Worm (Caenorhabditis elegans): ENCODE measurements around the gene ins-8.

ins-8 gene

ce11 chrIV:9672434-9672833 is 8.3 kb downstream of the ins-8 start (continued):
- TF ChIP-seq lin-15B (tag; optimal IDR thresholded peaks at IDR 0.05) (no peak), aha-1 (tag) (peak; percentile 97), fkh-10 (GFP tag; optimal IDR thresholded peaks at IDR 0.05) (no peak), lin-38 (GFP tag; IDR thresholded peaks at IDR 0.05) (no peak), unc-62 (GFP tag; optimal IDR thresholded peaks at IDR 0.05 in 1 of 2) (peak in 1 of 2 experiments; percentile 66), unc-62 (tag; optimal IDR thresholded peaks at IDR 0.05) (no peak), F26F4.8 (GFP tag; conservative IDR thresholded peaks at IDR 0.05) (no peak), ceh-32 (tag; optimal IDR thresholded peaks at IDR 0.05; ENCODE audit: poor library complexity) (no peak), nhr-28 (tag; optimal IDR thresholded peaks at IDR 0.05) (peak; percentile 82), Y48G9A.11 (GFP tag; IDR thresholded peaks at IDR 0.05) (no peak), nhr-42 (GFP tag; IDR thresholded peaks at IDR 0.05) (no peak), fos-1 (tag; optimal IDR thresholded peaks at IDR 0.05) (no peak), vab-7 (GFP tag; IDR thresholded peaks at IDR 0.05) (no peak), nhr-48 (tag; optimal IDR thresholded peaks at IDR 0.05) (peak; percentile 32), duxl-1 (tag; optimal IDR thresholded peaks at IDR 0.05; ENCODE audit: poor library complexity) (no peak), nhr-41 (GFP tag; IDR thresholded peaks at IDR 0.05) (no peak), mdt-29 (GFP tag; IDR thresholded peaks at IDR 0.05) (no peak)

ce11 chrIV:9671001-9671652 is 9.6 kb downstream of the ins-8 start:
- TF ChIP-seq dve-1 (tag; optimal IDR thresholded peaks at IDR 0.05; ENCODE audit: insufficient read depth) (peak; percentile 94), mep-1 (tag; optimal IDR thresholded peaks at IDR 0.05) (peak; percentile 71), F10B5.3 (tag; optimal IDR thresholded peaks at IDR 0.05) (peak; percentile 12), duxl-1 (tag; optimal IDR thresholded peaks at IDR 0.05; ENCODE audit: poor library complexity) (peak; percentile 45), nhr-28 (tag; optimal IDR thresholded peaks at IDR 0.05) (peak; percentile 78), nhr-11 (tag; optimal IDR thresholded peaks at IDR 0.05) (peak; percentile 24), hlh-30 (tag; optimal IDR thresholded peaks at IDR 0.05; ENCODE audit: insufficient read depth) (peak; percentile 77), aly-2 (tag; optimal IDR thresholded peaks at IDR 0.05) (no peak), Y48G9A.11 (GFP tag; IDR thresholded peaks at IDR 0.05) (no peak), ceh-20 (GFP tag; IDR thresholded peaks at IDR 0.05) (no peak), ceh-44 (GFP tag; IDR thresholded peaks at IDR 0.05) (no peak), F44E2.7 (GFP tag; IDR thresholded peaks at IDR 0.05) (no peak), unc-39 (tag; optimal IDR thresholded peaks at IDR 0.05) (no peak), daf-16 (GFP tag; optimal IDR thresholded peaks at IDR 0.05) (peak in 1 of 2 experiments; percentile 39), daf-16 (tag; optimal IDR thresholded peaks at IDR 0.05) (peak; percentile 84), hif-1 (tag; optimal IDR thresholded peaks at IDR 0.05) (peak in 1 of 2 experiments; percentile 37), hlh-11 (tag; optimal IDR thresholded peaks at IDR 0.05) (peak; percentile 84), mdl-1 (tag; optimal IDR thresholded peaks at IDR 0.05) (peak; percentile 64 to 84), lsy-2 (tag; optimal IDR thresholded peaks at IDR 0.05) (peak in 1 of 2 experiments; percentile 68), set-16 (GFP tag; IDR thresholded peaks at IDR 0.05) (no peak), pqm-1 (tag; optimal IDR thresholded peaks at IDR 0.05) (peak; percentile 79), rbr-2 (tag; optimal IDR thresholded peaks at IDR 0.05) (peak; percentile 13), aha-1 (tag) (peak; percentile 93), lin-1 (GFP tag; IDR thresholded peaks at IDR 0.05) (0 out of 2 replicates have a peak, but pooled peaks have one; percentile 12), nhr-48 (tag; optimal IDR thresholded peaks at IDR 0.05) (peak; percentile 82), mxl-3 (GFP tag; optimal IDR thresholded peaks at IDR 0.05) (peak; percentile 86), zip-2 (tag; optimal IDR thresholded peaks at IDR 0.05) (peak; percentile 33), lin-13 (GFP tag; optimal IDR thresholded peaks at IDR 0.05) (no peak), hmg-1.1 (GFP tag; IDR thresholded peaks at IDR 0.05) (0 out of 2 replicates have a peak, but pooled peaks have one; percentile 29), pha-4 (GFP tag; IDR thresholded peaks at IDR 0.05) (peak; percentile 57; the same call in 1 of the 2 replicates), pha-4 (tag; optimal IDR thresholded peaks at IDR 0.05) (peak; percentile 91), nhr-77 (tag; optimal IDR thresholded peaks at IDR 0.05) (peak; percentile 86), nhr-10 (tag; optimal IDR thresholded peaks at IDR 0.05) (peak; percentile 30), lin-38 (GFP tag; IDR thresholded peaks at IDR 0.05) (no peak), dmd-6 (GFP tag; IDR thresholded peaks at IDR 0.05) (peak; percentile 86), mes-2 (tag; optimal IDR thresholded peaks at IDR 0.05; ENCODE audit: poor library complexity, severe bottlenecking) (peak; percentile 5), unc-62 (GFP tag; optimal IDR thresholded peaks at IDR 0.05 in 1 of 2) (peak in 1 of 2 experiments; percentile 95), unc-62 (tag; optimal IDR thresholded peaks at IDR 0.05) (no peak)
